Worm (Caenorhabditis elegans): ENCODE results near the gene F59E12.3.

F59E12.3 gene

ce11 chrII:5638059-5638458, at the start of gene F59E12.3:
TSS of gene F59E12.3 (plus strand) at chrII:5638359.
- no peak for TF ChIP-seq madf-6 (GFP tag; IDR thresholded peaks at IDR 0.05)
- no peak for TF ChIP-seq ztf-3 (GFP tag; optimal IDR thresholded peaks at IDR 0.05)
- no peak for TF ChIP-seq hlh-12 (tag; optimal IDR thresholded peaks at IDR 0.05)
- no peak for TF ChIP-seq F37B4.10 (GFP tag; IDR thresholded peaks at IDR 0.05)
- TF ChIP-seq aptf-2 (GFP tag; conservative IDR thresholded peaks at IDR 0.05) = no peak
- no peak for TF ChIP-seq unc-130 (GFP tag; optimal IDR thresholded peaks at IDR 0.05)
- no peak for TF ChIP-seq chd-7 (tag; optimal IDR thresholded peaks at IDR 0.05)
- TF ChIP-seq dpff-1 (tag; optimal IDR thresholded peaks at IDR 0.05) = no peak
- TF ChIP-seq mel-28 (tag; optimal IDR thresholded peaks at IDR 0.05; ENCODE audit: borderline replicate concordance) = no peak
- no peak for TF ChIP-seq let-526 (GFP tag; IDR thresholded peaks at IDR 0.05)
- no peak for TF ChIP-seq ztf-26 (tag; optimal IDR thresholded peaks at IDR 0.05)
- no peak for TF ChIP-seq Y95B8A.8 (GFP tag; IDR thresholded peaks at IDR 0.05)
- TF ChIP-seq mxl-1 (tag; optimal IDR thresholded peaks at IDR 0.05) = no peak
- no peak for TF ChIP-seq zim-3 (tag; optimal IDR thresholded peaks at IDR 0.05)

- TF ChIP-seq cebp-1 (GFP tag; IDR thresholded peaks at IDR 0.05) (no peak), cebp-1 (tag; optimal IDR thresholded peaks at IDR 0.05) (no peak), ama-1 (optimal IDR thresholded peaks at IDR 0.05) (no peak), ama-1 (GFP tag; optimal IDR thresholded peaks at IDR 0.05) (no peak), lin-26 (GFP tag; IDR thresholded peaks at IDR 0.05) (no peak), ztf-28 (GFP tag; IDR thresholded peaks at IDR 0.05) (no peak)
Measured at ce11 chrII:5589690-5590089, 48.5 kb upstream of the F59E12.3 start, which contains the start of gene C17G10.13. TSS of gene C17G10.13 (minus strand) at chrII:5589790.

ce11 chrII:5591558-5591957, 46.6 kb upstream of the F59E12.3 start:
- TF ChIP-seq madf-6 (GFP tag; IDR thresholded peaks at IDR 0.05) = no peak
- TF ChIP-seq hsf-1 (GFP tag; IDR thresholded peaks at IDR 0.05) = 0 out of 2 replicates have a peak, but pooled peaks have one; percentile 41

- TF ChIP-seq egrh-3 (GFP tag; IDR thresholded peaks at IDR 0.05) (no peak), ztf-28 (GFP tag; IDR thresholded peaks at IDR 0.05) (no peak), unc-62 (GFP tag; optimal IDR thresholded peaks at IDR 0.05) (no peak), Y79H2A.3 (GFP tag; conservative IDR thresholded peaks at IDR 0.05) (no peak), K11D2.4 (GFP tag; IDR thresholded peaks at IDR 0.05) (no peak), fkh-3 (tag; optimal IDR thresholded peaks at IDR 0.05) (no peak), ztf-26 (tag; optimal IDR thresholded peaks at IDR 0.05) (no peak), D2030.7 (GFP tag; IDR thresholded peaks at IDR 0.05) (no peak), bed-1 (GFP tag; IDR thresholded peaks at IDR 0.05) (no peak), nhr-90 (tag; optimal IDR thresholded peaks at IDR 0.05) (no peak), mcd-1 (GFP tag; IDR thresholded peaks at IDR 0.05) (no peak), zfh-2 (GFP tag; conservative IDR thresholded peaks at IDR 0.05) (no peak), F33H1.4 (GFP tag; IDR thresholded peaks at IDR 0.05) (no peak), sea-2 (GFP tag; IDR thresholded peaks at IDR 0.05) (no peak), let-526 (GFP tag; IDR thresholded peaks at IDR 0.05) (no peak), cebp-1 (GFP tag; IDR thresholded peaks at IDR 0.05) (no peak), cebp-1 (tag; optimal IDR thresholded peaks at IDR 0.05) (no peak), athp-1 (tag; optimal IDR thresholded peaks at IDR 0.05) (no peak), nfya-1 (tag; optimal IDR thresholded peaks at IDR 0.05; ENCODE audit: borderline replicate concordance, insufficient read depth) (no peak), F57A8.1 (GFP tag; optimal IDR thresholded peaks at IDR 0.05) (no peak), F52B5.7 (tag; optimal IDR thresholded peaks at IDR 0.05) (no peak)
Measured at ce11 chrII:5592857-5593256, 45.3 kb upstream of the F59E12.3 start.

All from whole organism, young adult.